Fruit fly (Drosophila melanogaster): ENCODE results near the gene maca.

The maca gene

DNA sequence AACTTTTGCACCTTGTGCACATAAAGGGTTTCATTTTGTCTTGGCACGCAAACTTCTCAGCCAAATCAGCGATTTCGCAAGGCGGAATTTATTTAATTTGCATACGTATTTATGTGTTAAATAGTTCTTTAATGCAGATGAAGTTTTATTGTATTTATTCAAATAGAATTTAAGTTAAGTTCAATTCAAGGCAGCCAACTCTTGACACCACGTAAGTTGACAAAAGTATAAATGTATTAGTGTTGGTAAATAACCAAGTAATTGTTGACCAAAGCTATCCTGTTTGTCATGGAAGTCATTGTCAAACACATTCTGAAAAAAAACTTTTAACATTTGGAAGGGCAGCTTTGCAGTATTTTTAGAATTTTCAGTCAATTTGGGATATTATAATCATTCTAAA is at the start of gene maca:
TSS of gene maca (plus strand) at position 301 of the 400 bp plus-strand sequence.
- no peak for TF ChIP-seq OdsH (GFP tag; optimal IDR thresholded peaks at IDR 0.05)

DNA sequence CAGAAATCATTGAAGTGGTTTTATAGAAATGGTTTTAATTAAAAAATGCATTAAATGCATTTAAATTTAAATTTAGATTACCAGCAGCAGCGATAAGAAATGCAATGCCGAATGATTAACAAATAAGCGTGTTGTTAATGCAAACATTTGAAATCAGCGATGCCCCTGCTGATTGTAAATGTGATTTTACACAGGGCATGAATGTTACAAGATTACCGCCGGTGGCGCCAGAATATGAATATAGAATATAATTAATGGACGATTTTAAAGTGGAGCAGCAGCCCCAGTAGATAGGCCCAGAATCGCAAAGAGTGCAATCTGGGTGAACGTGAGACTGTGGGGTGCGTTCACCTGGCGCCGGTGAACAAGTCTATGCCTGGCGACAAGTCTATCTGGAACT is 48.3 kb upstream of the maca start:
- TF ChIP-seq Rel (GFP tag; optimal IDR thresholded peaks at IDR 0.05) = no peak
- TF ChIP-seq Rel (tag; optimal IDR thresholded peaks at IDR 0.05) = peak; percentile 53
- TF ChIP-seq lola (GFP tag; optimal IDR thresholded peaks at IDR 0.05) = no peak
- no peak for TF ChIP-seq CrebA (GFP tag; optimal IDR thresholded peaks at IDR 0.05; ENCODE audit: borderline replicate concordance)
- no peak for TF ChIP-seq jim (GFP tag; optimal IDR thresholded peaks at IDR 0.05)

dm6 chr3R:15447791-15448190 is 46.6 kb upstream of the maca start:
- no peak for TF ChIP-seq OdsH (GFP tag; optimal IDR thresholded peaks at IDR 0.05)
- TF ChIP-seq Hr78 (GFP tag; optimal IDR thresholded peaks at IDR 0.05) = no peak
- no peak for TF ChIP-seq br (GFP tag; optimal IDR thresholded peaks at IDR 0.05)
- TF ChIP-seq Hnf4 (GFP tag; optimal IDR thresholded peaks at IDR 0.05) = no peak
- TF ChIP-seq dsf (GFP tag; optimal IDR thresholded peaks at IDR 0.05; ENCODE audit: borderline replicate concordance) = no peak
- no peak for TF ChIP-seq dl (GFP tag; optimal IDR thresholded peaks at IDR 0.05; ENCODE audit: insufficient read depth in 1 of 2, partially characterized antibody in 2 of 2)
- no peak for TF ChIP-seq Vsx2 (GFP tag; optimal IDR thresholded peaks at IDR 0.05; ENCODE audit: partially characterized antibody)
- TF ChIP-seq Dfd (GFP tag; optimal IDR thresholded peaks at IDR 0.05) = no peak
- no peak for TF ChIP-seq sage (GFP tag; optimal IDR thresholded peaks at IDR 0.05)
- TF ChIP-seq h (GFP tag; optimal IDR thresholded peaks at IDR 0.05) = no peak
- TF ChIP-seq dmrt93B (GFP tag; optimal IDR thresholded peaks at IDR 0.05) = no peak
- no peak for TF ChIP-seq usp (GFP tag; optimal IDR thresholded peaks at IDR 0.05)
- no peak for TF ChIP-seq Rel (GFP tag; optimal IDR thresholded peaks at IDR 0.05)
- TF ChIP-seq Rel (tag; optimal IDR thresholded peaks at IDR 0.05) = no peak
- TF ChIP-seq Myc (optimal IDR thresholded peaks at IDR 0.05) = no peak
- no peak for TF ChIP-seq CG9705 (GFP tag; optimal IDR thresholded peaks at IDR 0.05)
- no peak for TF ChIP-seq HLH106 (tag; optimal IDR thresholded peaks at IDR 0.05)
- TF ChIP-seq ey (GFP tag; optimal IDR thresholded peaks at IDR 0.05) = no peak
- TF ChIP-seq psq (GFP tag; optimal IDR thresholded peaks at IDR 0.05) = no peak
- TF ChIP-seq brk (GFP tag; optimal IDR thresholded peaks at IDR 0.05) = no peak
- no peak for TF ChIP-seq N (GFP tag; optimal IDR thresholded peaks at IDR 0.05)

- peak; percentile 65 for TF ChIP-seq Vsx2 (GFP tag; optimal IDR thresholded peaks at IDR 0.05; ENCODE audit: partially characterized antibody)
- no peak for TF ChIP-seq pan (optimal IDR thresholded peaks at IDR 0.05)
- TF ChIP-seq Dif (GFP tag; optimal IDR thresholded peaks at IDR 0.05; ENCODE audit: partially characterized antibody) = peak; percentile 8
Observed at dm6 chr3R:15448657-15449056, 45.7 kb upstream of the maca start.

DNA sequence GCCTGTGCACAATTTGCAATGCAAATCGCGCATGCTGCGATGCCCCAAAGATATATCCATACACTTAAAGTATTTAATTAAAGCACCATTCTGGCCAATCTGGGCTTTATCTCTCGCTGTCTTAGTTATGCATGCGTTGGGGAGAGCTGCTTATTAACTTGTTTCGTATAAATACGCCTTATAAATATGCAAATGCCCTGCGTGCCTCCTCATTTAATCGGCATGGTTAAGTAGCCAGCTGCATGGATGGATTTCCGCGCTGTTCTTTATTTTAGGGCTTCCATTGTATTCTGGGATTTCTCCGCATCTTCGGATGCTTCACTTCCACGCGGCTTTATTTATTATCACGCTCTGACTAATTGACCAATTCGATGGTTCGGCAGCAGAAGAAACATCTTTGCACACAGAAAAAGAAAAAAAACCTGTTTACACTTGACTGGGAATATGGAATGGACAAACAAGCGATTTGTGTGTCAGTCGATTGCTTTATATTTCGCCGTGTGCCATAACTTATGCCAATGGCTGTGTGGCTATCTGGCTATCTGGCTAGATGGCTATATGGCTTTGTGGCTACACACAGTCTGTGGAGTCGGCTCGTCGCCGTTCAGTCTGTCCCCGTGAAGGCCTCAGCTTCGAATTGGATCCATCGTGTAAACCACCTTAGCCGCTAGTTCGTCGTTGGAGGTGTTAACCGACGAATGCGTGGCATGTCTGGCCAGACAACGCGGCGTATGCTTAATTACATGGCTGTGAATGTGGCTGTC is 42.9 kb upstream of the maca start:
- no peak for TF ChIP-seq brk (GFP tag; optimal IDR thresholded peaks at IDR 0.05)
- TF ChIP-seq jim (GFP tag; optimal IDR thresholded peaks at IDR 0.05) = no peak
- TF ChIP-seq Mio (GFP tag; optimal IDR thresholded peaks at IDR 0.05) = no peak
- no peak for TF ChIP-seq pan (optimal IDR thresholded peaks at IDR 0.05)
- TF ChIP-seq N (GFP tag; optimal IDR thresholded peaks at IDR 0.05) = no peak
- no peak for TF ChIP-seq rgr (GFP tag; optimal IDR thresholded peaks at IDR 0.05)
- no peak for TF ChIP-seq Dif (GFP tag; optimal IDR thresholded peaks at IDR 0.05; ENCODE audit: partially characterized antibody)
- TF ChIP-seq sv (GFP tag; optimal IDR thresholded peaks at IDR 0.05) = no peak
- TF ChIP-seq br (GFP tag; optimal IDR thresholded peaks at IDR 0.05) = no peak
- no peak for TF ChIP-seq CrebA (GFP tag; optimal IDR thresholded peaks at IDR 0.05; ENCODE audit: borderline replicate concordance)

DNA sequence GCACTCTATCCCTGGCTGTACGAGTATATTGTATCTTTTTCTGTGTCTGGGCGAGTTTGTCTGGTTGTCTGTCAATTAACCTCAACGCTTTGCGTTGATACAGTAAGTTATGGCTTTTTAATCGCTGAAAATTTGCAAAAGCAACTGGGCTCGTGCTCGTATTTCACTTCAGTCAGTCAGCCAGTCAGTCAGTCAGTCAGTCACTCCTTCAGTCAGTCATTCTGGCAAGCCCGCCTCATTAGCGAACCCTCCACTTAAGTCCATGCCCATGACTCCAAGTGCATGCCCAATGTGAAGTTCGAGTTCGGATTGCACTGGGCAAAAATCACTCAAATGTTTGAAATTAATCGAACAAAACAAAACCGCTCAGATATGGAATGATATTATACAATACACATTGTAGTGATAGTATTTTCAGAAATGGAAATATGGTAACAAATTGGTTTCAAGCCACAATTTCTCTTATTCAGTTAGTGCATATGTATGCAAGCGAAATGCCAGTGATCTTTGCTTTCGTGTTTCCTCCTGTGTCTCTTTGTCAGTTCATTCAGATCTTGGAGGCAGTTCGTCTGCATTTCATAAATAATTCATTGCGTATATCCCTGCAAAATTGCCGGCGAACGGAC is 36.9 kb upstream of the maca start:
- no peak for TF ChIP-seq Mio (GFP tag; optimal IDR thresholded peaks at IDR 0.05)
- no peak for TF ChIP-seq Jra (GFP tag; optimal IDR thresholded peaks at IDR 0.05)
- no peak for TF ChIP-seq Hr83 (GFP tag; optimal IDR thresholded peaks at IDR 0.05; ENCODE audit: poor library complexity, severe bottlenecking)
- TF ChIP-seq Rel (GFP tag; optimal IDR thresholded peaks at IDR 0.05) = no peak
- no peak for TF ChIP-seq Rel (tag; optimal IDR thresholded peaks at IDR 0.05)
- TF ChIP-seq dsf (GFP tag; optimal IDR thresholded peaks at IDR 0.05; ENCODE audit: borderline replicate concordance) = no peak
- TF ChIP-seq HLH106 (tag; optimal IDR thresholded peaks at IDR 0.05) = peak; percentile 46
- TF ChIP-seq Dfd (GFP tag; optimal IDR thresholded peaks at IDR 0.05) = no peak
- TF ChIP-seq OdsH (GFP tag; optimal IDR thresholded peaks at IDR 0.05) = peak; percentile 41
- TF ChIP-seq foxo (GFP tag; optimal IDR thresholded peaks at IDR 0.05) = peak in 1 of 2 experiments; percentile 55
- TF ChIP-seq Vsx2 (GFP tag; optimal IDR thresholded peaks at IDR 0.05; ENCODE audit: partially characterized antibody) = no peak
- no peak for TF ChIP-seq Hr78 (GFP tag; optimal IDR thresholded peaks at IDR 0.05)
- TF ChIP-seq sage (GFP tag; optimal IDR thresholded peaks at IDR 0.05) = peak; percentile 14
- TF ChIP-seq dmrt93B (GFP tag; optimal IDR thresholded peaks at IDR 0.05) = no peak
- TF ChIP-seq Sp1 (GFP tag; optimal IDR thresholded peaks at IDR 0.05) = peak; percentile 0
- no peak for TF ChIP-seq lola (GFP tag; optimal IDR thresholded peaks at IDR 0.05)
- peak; percentile 43 for TF ChIP-seq rgr (GFP tag; optimal IDR thresholded peaks at IDR 0.05)
- peak; percentile 62 for TF ChIP-seq br (GFP tag; optimal IDR thresholded peaks at IDR 0.05)
- no peak for TF ChIP-seq usp (GFP tag; optimal IDR thresholded peaks at IDR 0.05)
- no peak for TF ChIP-seq CG32264 (GFP tag; optimal IDR thresholded peaks at IDR 0.05)
- peak; percentile 32 for TF ChIP-seq woc (GFP tag; optimal IDR thresholded peaks at IDR 0.05)
- TF ChIP-seq dl (GFP tag; optimal IDR thresholded peaks at IDR 0.05; ENCODE audit: insufficient read depth in 1 of 2, partially characterized antibody in 2 of 2) = no peak
- TF ChIP-seq Hnf4 (GFP tag; optimal IDR thresholded peaks at IDR 0.05) = peak; percentile 23
